Fruit fly (Drosophila melanogaster) whole organism, embryonic: Measurements from ENCODE around the gene iav.

ENCODE experiments used
- Aef1 ChIP-seq: fragments of 200-800 bp; sonication (Bioruptor generic); IDR thresholded peaks from 3 replicates; pipeline ENCODE4 v1.3.6; 2022; ENCODE audit warnings: missing biosample characterization, missing genetic modification characterization
- Bdp1 ChIP-seq: fragments of 200-800 bp; sonication (Bioruptor generic); optimal IDR thresholded peaks from 3 replicates; lab custom pipeline; 2016; ENCODE audit warnings: missing biosample characterization, missing genetic modification characterization
- Bgb ChIP-seq: fragments of 200-800 bp; sonication (Bioruptor generic); IDR thresholded peaks from 2 replicates; pipeline ENCODE4 v1.3.6; 2022; ENCODE audit warnings: missing biosample characterization, missing genetic modification characterization; ENCODE audit not compliant: partially characterized antibody
- CG10321 ChIP-seq: fragments of 200-800 bp; sonication (Bioruptor generic); IDR thresholded peaks from 2 replicates; pipeline ENCODE4 v1.3.6; 2022; ENCODE audit warnings: missing biosample characterization, missing genetic modification characterization
- CG10366 ChIP-seq: fragments of 200-800 bp; sonication (Bioruptor generic); IDR thresholded peaks from 2 replicates; pipeline ENCODE4 v1.3.6; 2022; ENCODE audit warnings: missing biosample characterization, missing genetic modification characterization
- CG10431 ChIP-seq: fragments of 200-800 bp; sonication (Bioruptor generic); optimal IDR thresholded peaks from 3 replicates; lab custom pipeline; 2018; ENCODE audit warnings: missing biosample characterization, mild to moderate bottlenecking, missing genetic modification characterization
- CG10543 ChIP-seq: fragments of 200-800 bp; sonication (Bioruptor generic); optimal IDR thresholded peaks from 3 replicates; lab custom pipeline; 2017; ENCODE audit warnings: missing biosample characterization, mild to moderate bottlenecking, missing genetic modification characterization, moderate library complexity
- CG13296 ChIP-seq: fragments of 200-800 bp; sonication (Bioruptor generic); optimal IDR thresholded peaks from 3 replicates; lab custom pipeline; 2018; ENCODE audit warnings: missing biosample characterization, mild to moderate bottlenecking, missing genetic modification characterization
- CG13624 ChIP-seq: fragments of 200-800 bp; sonication (Bioruptor generic); optimal IDR thresholded peaks from 2 replicates; lab custom pipeline; 2016; ENCODE audit warnings: missing biosample characterization, missing genetic modification characterization
- CG15011 ChIP-seq: fragments of 200-800 bp; sonication (Bioruptor generic); optimal IDR thresholded peaks from 3 replicates; lab custom pipeline; 2018; ENCODE audit warnings: missing biosample characterization, mild to moderate bottlenecking, missing genetic modification characterization
- CG1647 ChIP-seq: fragments of 200-800 bp; sonication (Bioruptor generic); optimal IDR thresholded peaks from 3 replicates; lab custom pipeline; 2016; ENCODE audit warnings: missing biosample characterization, missing genetic modification characterization
- CG17328 ChIP-seq: fragments of 200-800 bp; sonication (Bioruptor generic); IDR thresholded peaks from 2 replicates; pipeline ENCODE4 v1.3.6; 2022; ENCODE audit warnings: missing biosample characterization, missing genetic modification characterization
- CG1792 ChIP-seq: fragments of 200-800 bp; sonication (Bioruptor generic); optimal IDR thresholded peaks from 2 replicates; lab custom pipeline; 2016; ENCODE audit warnings: missing biosample characterization, missing genetic modification characterization
- CG18476 ChIP-seq: fragments of 200-800 bp; sonication (Bioruptor generic); optimal IDR thresholded peaks from 2 replicates; lab custom pipeline; 2016; ENCODE audit warnings: missing biosample characterization, mild to moderate bottlenecking, missing genetic modification characterization
- CG2116 ChIP-seq: fragments of 200-800 bp; sonication (Bioruptor generic); optimal IDR thresholded peaks from 3 replicates; lab custom pipeline; 2018; ENCODE audit warnings: missing biosample characterization, mild to moderate bottlenecking, missing genetic modification characterization
- CG4282 ChIP-seq: fragments of 200-800 bp; sonication (Bioruptor generic); optimal IDR thresholded peaks from 2 replicates; lab custom pipeline; 2016; ENCODE audit warnings: missing biosample characterization, missing genetic modification characterization
- CG4360 ChIP-seq: fragments of 200-800 bp; sonication (Bioruptor generic); IDR thresholded peaks from 2 replicates; pipeline ENCODE4 v1.3.6; 2022; ENCODE audit warnings: missing biosample characterization, missing genetic modification characterization
- CG4730 ChIP-seq: fragments of 200-800 bp; sonication (Bioruptor generic); IDR thresholded peaks from 2 replicates; pipeline ENCODE4 v1.3.6; 2022; ENCODE audit warnings: missing biosample characterization, missing genetic modification characterization
- CG5245 ChIP-seq: fragments of 200-800 bp; sonication (Bioruptor generic); optimal IDR thresholded peaks from 3 replicates; lab custom pipeline; 2016; ENCODE audit warnings: missing biosample characterization, missing genetic modification characterization
- CG7372 ChIP-seq: fragments of 200-800 bp; sonication (Bioruptor generic); IDR thresholded peaks from 2 replicates; pipeline ENCODE4 v1.3.6; 2022; ENCODE audit warnings: missing biosample characterization, missing genetic modification characterization
- CG8089 ChIP-seq: fragments of 200-800 bp; sonication (Bioruptor generic); optimal IDR thresholded peaks from 3 replicates; lab custom pipeline; 2016; ENCODE audit warnings: missing biosample characterization, missing genetic modification characterization
- CG9437 ChIP-seq: fragments of 200-800 bp; sonication (Bioruptor generic); optimal IDR thresholded peaks from 2 replicates; lab custom pipeline; 2018; ENCODE audit warnings: missing biosample characterization, mild to moderate bottlenecking, missing genetic modification characterization
- CrebB ChIP-seq: fragments of 200-800 bp; sonication (Bioruptor generic); optimal IDR thresholded peaks from 3 replicates; lab custom pipeline; 2018; ENCODE audit warnings: missing biosample characterization, mild to moderate bottlenecking, missing genetic modification characterization
- ERR ChIP-seq: fragments of 200-800 bp; sonication (Bioruptor generic); optimal IDR thresholded peaks from 2 replicates; lab custom pipeline; 2016; ENCODE audit warnings: missing biosample characterization, missing genetic modification characterization
- Fer2 ChIP-seq: fragments of 200-800 bp; sonication (Bioruptor generic); optimal IDR thresholded peaks from 2 replicates; lab custom pipeline; 2018; ENCODE audit warnings: missing biosample characterization, mild to moderate bottlenecking, missing genetic modification characterization, moderate library complexity
- Hr39 ChIP-seq: fragments of >200 bp; optimal IDR thresholded peaks from 2 replicates; lab custom pipeline; 2017
- Kr ChIP-seq: fragments of 200-800 bp; sonication (Bioruptor generic); optimal IDR thresholded peaks from 2 replicates; lab custom pipeline; 2017; ENCODE audit warnings: missing biosample characterization, mild to moderate bottlenecking, missing genetic modification characterization
- Mad ChIP-seq: fragments of 200-800 bp; sonication (Bioruptor generic); optimal IDR thresholded peaks from 2 replicates; lab custom pipeline; 2016; ENCODE audit warnings: missing biosample characterization, missing genetic modification characterization
- Mrtf ChIP-seq: fragments of 200-800 bp; sonication (Bioruptor generic); IDR thresholded peaks from 3 replicates; pipeline ENCODE4 v1.3.6; 2022; ENCODE audit warnings: missing biosample characterization, missing genetic modification characterization
- Optix ChIP-seq: fragments of 200-800 bp; sonication (Bioruptor generic); IDR thresholded peaks from 3 replicates; pipeline ENCODE4 v1.3.6; 2022; ENCODE audit warnings: missing biosample characterization, missing genetic modification characterization
- PHDP ChIP-seq: fragments of 200-800 bp; sonication (Bioruptor generic); optimal IDR thresholded peaks from 3 replicates; lab custom pipeline; 2018; ENCODE audit warnings: missing biosample characterization, mild to moderate bottlenecking, missing genetic modification characterization, moderate library complexity
- Ptx1 ChIP-seq: fragments of 200-800 bp; sonication (Bioruptor generic); IDR thresholded peaks from 2 replicates; pipeline ENCODE4 v1.3.6; 2022; ENCODE audit warnings: missing biosample characterization, missing genetic modification characterization
- Rfx ChIP-seq: fragments of 200-800 bp; sonication (Bioruptor generic); IDR thresholded peaks from 2 replicates; pipeline ENCODE4 v1.3.6; 2022; ENCODE audit warnings: missing biosample characterization, missing genetic modification characterization
- Stat92E ChIP-seq, 3 experiments: fragments of >200 bp in 2 of 3; fragments of 200-800 bp in 1 of 3; sonication (Bioruptor generic) in 1 of 3; optimal IDR thresholded peaks; 2 replicates each; lab custom pipeline; 2017 to 2019; ENCODE audit warnings: missing biosample characterization in 3 of 3, missing genetic modification characterization in 3 of 3, mild to moderate bottlenecking in 1 of 3, moderate library complexity in 1 of 3
- Usf ChIP-seq: fragments of 200-800 bp; sonication (Bioruptor generic); optimal IDR thresholded peaks from 2 replicates; lab custom pipeline; 2017; ENCODE audit warnings: missing genotype, missing biosample characterization, missing genetic modification characterization
- Xrp1 ChIP-seq: fragments of 200-800 bp; sonication (Bioruptor generic); IDR thresholded peaks from 2 replicates; pipeline ENCODE4 v1.3.6; 2022; ENCODE audit warnings: missing biosample characterization, missing genetic modification characterization
- abd-A ChIP-seq: fragments of 200-800 bp; sonication (Bioruptor generic); optimal IDR thresholded peaks from 3 replicates; lab custom pipeline; 2019; ENCODE audit warnings: missing biosample characterization, mild to moderate bottlenecking, missing genetic modification characterization, moderate library complexity
- amos ChIP-seq: fragments of 200-800 bp; sonication (Bioruptor generic); IDR thresholded peaks from 2 replicates; pipeline ENCODE4 v1.3.6; 2022; ENCODE audit warnings: missing biosample characterization, missing genetic modification characterization; ENCODE audit not compliant: partially characterized antibody
- cg ChIP-seq: fragments of 200-800 bp; sonication (Bioruptor generic); optimal IDR thresholded peaks from 3 replicates; lab custom pipeline; 2019; ENCODE audit warnings: missing biosample characterization, mild to moderate bottlenecking, missing genetic modification characterization, moderate library complexity
- cwo ChIP-seq: fragments of 200-800 bp; sonication (Bioruptor generic); optimal IDR thresholded peaks from 3 replicates; lab custom pipeline; 2017; ENCODE audit warnings: missing biosample characterization, missing genetic modification characterization, mild to moderate bottlenecking, moderate library complexity, missing genetic modification reagents
- en ChIP-seq: fragments of 200-800 bp; sonication (Bioruptor generic); optimal IDR thresholded peaks from 2 replicates; lab custom pipeline; 2016; ENCODE audit warnings: missing biosample characterization, missing genetic modification characterization
- exex ChIP-seq: fragments of 200-800 bp; sonication (Bioruptor generic); optimal IDR thresholded peaks from 4 replicates; lab custom pipeline; 2018; ENCODE audit warnings: missing biosample characterization, mild to moderate bottlenecking, missing genetic modification characterization, moderate library complexity
- grau ChIP-seq: fragments of 200-800 bp; optimal IDR thresholded peaks from 3 replicates; lab custom pipeline; 2019; ENCODE audit warnings: missing biosample characterization, mild to moderate bottlenecking, missing genetic modification characterization, moderate library complexity
- ken ChIP-seq: fragments of 200-800 bp; sonication (Bioruptor generic); IDR thresholded peaks from 3 replicates; pipeline ENCODE4 v1.3.6; 2022; ENCODE audit warnings: missing biosample characterization, missing genetic modification characterization
- kni ChIP-seq: fragments of 200-800 bp; sonication (Bioruptor generic); optimal IDR thresholded peaks from 3 replicates; lab custom pipeline; 2017; ENCODE audit warnings: mild to moderate bottlenecking, missing biosample characterization, missing genetic modification reagents, missing genetic modification characterization
- luna ChIP-seq: fragments of 200-800 bp; sonication (Bioruptor generic); optimal IDR thresholded peaks from 2 replicates; lab custom pipeline; 2016; ENCODE audit warnings: missing biosample characterization, missing genetic modification characterization
- maf-S ChIP-seq: fragments of 200-800 bp; sonication (Bioruptor generic); optimal IDR thresholded peaks from 2 replicates; lab custom pipeline; 2016; ENCODE audit warnings: missing biosample characterization, missing genetic modification characterization
- mld ChIP-seq: fragments of 200-800 bp; sonication (Bioruptor generic); IDR thresholded peaks from 3 replicates; pipeline ENCODE4 v1.3.6; 2022; ENCODE audit warnings: missing biosample characterization, missing genetic modification characterization; ENCODE audit not compliant: partially characterized antibody
- oc ChIP-seq: fragments of 200-800 bp; sonication (Bioruptor generic); optimal IDR thresholded peaks from 2 replicates; lab custom pipeline; 2018; ENCODE audit warnings: missing biosample characterization, mild to moderate bottlenecking, missing genetic modification characterization, moderate library complexity
- pros ChIP-seq: fragments of 200-800 bp; sonication (Bioruptor generic); optimal IDR thresholded peaks from 3 replicates; lab custom pipeline; 2019; ENCODE audit warnings: missing biosample characterization, mild to moderate bottlenecking, missing genetic modification characterization, moderate library complexity
- sens ChIP-seq: fragments of 200-800 bp; sonication (Bioruptor generic); peaks from one replicate; lab custom pipeline; 2016; ENCODE audit warnings: missing biosample characterization, missing genetic modification characterization
- sens-2 ChIP-seq: fragments of 200-800 bp; sonication (Bioruptor generic); IDR thresholded peaks from 2 replicates; pipeline ENCODE4 v1.3.6; 2022; ENCODE audit warnings: missing biosample characterization, missing genetic modification characterization

iav gene

dm6 chrX:6791531-6791930 lies 22.2 kb upstream of the iav start (continued):
- TF ChIP-seq oc (tag; lab: Kevin White, UChicago) (no peak), Aef1 (no peak), Kr (GFP tag; lab: Kevin White, UChicago) (no peak), Mrtf (GFP tag; lab: Robert Waterston, UW) (no peak), ERR (GFP tag; lab: Kevin White, UChicago) (no peak), Rfx (GFP tag; lab: Robert Waterston, UW) (peak; percentile 51; the same call in 1 of the 2 replicates), en (GFP tag; lab: Kevin White, UChicago) (no peak), CG10431 (GFP tag; lab: Kevin White, UChicago) (no peak), ken (GFP tag; lab: Robert Waterston, UW) (peak; percentile 50; the same call in 1 of the 3 replicates), CG13624 (no peak), luna (GFP tag; lab: Kevin White, UChicago) (no peak), CG10543 (GFP tag; lab: Kevin White, UChicago) (no peak), CG5245 (no peak), amos (GFP tag; lab: Robert Waterston, UW) (no peak), CG18476 (no peak), exex (tag; lab: Kevin White, UChicago) (no peak), Ptx1 (GFP tag; lab: Robert Waterston, UW) (peak; percentile 30; the same call in 1 of the 2 replicates), Xrp1 (GFP tag; lab: Robert Waterston, UW) (0 out of 2 replicates have a peak, but pooled peaks have one; percentile 18), CG4360 (GFP tag; lab: Robert Waterston, UW) (no peak), CG7372 (GFP tag; lab: Robert Waterston, UW) (no peak), cg (no peak), Hr39 (lab: Kevin White, UChicago) (no peak), CG4282 (GFP tag; lab: Kevin White, UChicago) (no peak), CG2116 (no peak), kni (GFP tag; lab: Kevin White, UChicago) (no peak), Bgb (GFP tag; lab: Robert Waterston, UW) (no peak), CG9437 (GFP tag; lab: Kevin White, UChicago) (no peak), PHDP (tag; lab: Kevin White, UChicago) (no peak), CG17328 (GFP tag; lab: Robert Waterston, UW) (no peak), CG1647 (no peak), Stat92E (GFP tag; optimal IDR thresholded peaks at IDR 0.05; lab: Kevin White, UChicago) (no peak), CG13296 (no peak), sens-2 (GFP tag; lab: Robert Waterston, UW) (no peak), mld (GFP tag; lab: Robert Waterston, UW) (no peak), Bdp1 (no peak), CrebB (tag; lab: Kevin White, UChicago) (no peak), maf-S (GFP tag; lab: Kevin White, UChicago) (no peak), CG10366 (peak; percentile 53; the same call in 1 of the 2 replicates), grau (tag; lab: Kevin White, UChicago) (peak; percentile 23), abd-A (tag; lab: Kevin White, UChicago) (no peak), CG10321 (GFP tag; lab: Robert Waterston, UW) (no peak), CG1792 (GFP tag; lab: Kevin White, UChicago) (no peak), Fer2 (tag; lab: Kevin White, UChicago) (no peak), Optix (GFP tag; lab: Robert Waterston, UW) (0 out of 3 replicates have a peak, but pooled peaks have one; percentile 19), pros (GFP tag; lab: Kevin White, UChicago) (no peak), sens (peak; percentile 56), CG4730 (no peak), CG8089 (GFP tag; lab: Kevin White, UChicago) (no peak), Usf (GFP tag; lab: Kevin White, UChicago) (no peak), Mad (GFP tag; lab: Kevin White, UChicago) (no peak), cwo (GFP tag; lab: Kevin White, UChicago) (peak; percentile 4), CG15011 (GFP tag; lab: Kevin White, UChicago) (no peak)
